Fruit fly (Drosophila melanogaster) whole organism, larva: ENCODE data around the gene CG6678.
A peak's percentile ranks its signal among the peaks of the same experiment; 100 is the strongest.

Experiments
- noc ChIP-seq: fragments of 200-800 bp; sonication (Bioruptor generic); optimal IDR thresholded peaks from 3 replicates; lab custom pipeline; 2019; ENCODE audit warnings: missing biosample characterization, mild to moderate bottlenecking, missing genetic modification characterization, moderate library complexity

CG6678 gene

DNA sequence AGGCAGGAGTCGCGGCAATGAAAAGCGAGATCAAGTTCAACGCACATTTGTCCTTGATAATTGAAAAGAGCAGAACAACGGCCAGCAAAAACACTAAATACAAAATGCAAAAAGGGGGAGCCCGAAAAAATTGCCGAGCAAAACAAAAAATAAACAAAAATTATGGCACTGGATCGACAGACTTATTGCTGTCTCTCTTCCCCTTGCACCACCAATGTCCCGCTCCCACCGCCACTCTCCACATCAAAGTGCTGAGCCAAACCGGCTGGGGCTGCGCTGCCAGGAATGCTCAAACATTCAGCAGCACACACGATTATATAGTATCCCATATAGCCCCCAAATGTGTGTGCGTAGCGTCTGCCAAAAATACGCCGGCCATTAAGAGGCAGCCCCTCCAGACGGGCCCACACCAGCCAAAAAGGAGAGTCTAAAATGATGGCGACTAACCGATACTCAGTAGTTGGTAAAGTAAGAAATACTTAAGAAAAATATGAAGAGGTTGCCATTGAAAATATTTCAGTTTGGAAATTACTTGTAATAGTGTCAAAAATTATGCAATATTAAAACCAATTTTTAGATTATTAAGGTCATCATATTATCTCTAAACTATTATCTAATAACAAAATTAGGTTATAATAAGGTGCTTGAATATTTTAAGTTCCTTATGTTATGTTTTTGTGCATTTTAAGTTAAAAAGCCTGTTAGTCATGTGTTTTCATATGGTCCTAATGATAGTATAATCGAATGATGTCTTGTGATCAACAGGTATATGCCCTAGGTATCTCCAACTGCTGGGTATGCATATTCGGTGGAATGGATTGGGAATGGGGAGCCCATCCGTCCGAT, 34.8 kb downstream of the CG6678 start:
- no peak for TF ChIP-seq noc (tag; lab: Kevin White, UChicago)

- no peak for TF ChIP-seq noc (tag; lab: Kevin White, UChicago)
Observed at dm6 chr3R:21922244-21922643, 35.4 kb downstream of the CG6678 start.

DNA sequence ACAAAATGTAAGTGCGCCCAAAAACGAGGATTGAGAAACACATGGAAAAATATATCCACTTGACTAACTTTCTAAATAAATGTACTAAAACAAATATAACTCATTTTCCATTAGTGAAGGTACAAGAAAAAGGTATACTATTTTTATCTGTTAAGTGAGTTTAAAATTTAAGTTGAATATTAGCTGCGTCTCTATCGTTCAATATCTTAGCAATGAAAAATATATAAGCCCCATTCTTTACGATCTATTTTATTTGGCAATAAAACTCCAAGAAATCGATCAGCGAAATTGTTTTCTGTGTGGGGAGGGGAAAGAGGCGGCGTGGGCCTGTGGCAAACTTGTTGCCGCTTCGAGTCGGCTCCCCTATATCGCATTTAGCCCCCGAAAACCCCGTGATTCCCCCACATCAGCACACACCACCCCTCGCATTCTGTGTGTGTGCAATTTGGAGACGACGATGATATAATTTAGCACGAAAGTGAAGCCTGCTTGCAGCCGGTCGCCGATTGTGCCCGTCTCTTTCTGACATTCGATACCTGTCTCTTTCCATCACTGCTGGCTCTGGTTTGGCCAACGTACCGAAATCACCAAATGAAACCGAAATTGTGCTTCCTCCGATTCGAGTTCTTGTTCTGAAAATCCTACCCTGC, 36.0 kb downstream of the CG6678 start:
- no peak for TF ChIP-seq noc (tag; lab: Kevin White, UChicago)

dm6 chr3R:21923742-21924141, 36.9 kb downstream of the CG6678 start:
- TF ChIP-seq noc (tag; lab: Kevin White, UChicago) = no peak

- TF ChIP-seq noc (tag; lab: Kevin White, UChicago) = no peak
Observed at dm6 chr3R:21928214-21928613, 41.4 kb downstream of the CG6678 start.

- no peak for TF ChIP-seq noc (tag; lab: Kevin White, UChicago)
Observed at dm6 chr3R:21931346-21931745, 44.5 kb downstream of the CG6678 start.

DNA sequence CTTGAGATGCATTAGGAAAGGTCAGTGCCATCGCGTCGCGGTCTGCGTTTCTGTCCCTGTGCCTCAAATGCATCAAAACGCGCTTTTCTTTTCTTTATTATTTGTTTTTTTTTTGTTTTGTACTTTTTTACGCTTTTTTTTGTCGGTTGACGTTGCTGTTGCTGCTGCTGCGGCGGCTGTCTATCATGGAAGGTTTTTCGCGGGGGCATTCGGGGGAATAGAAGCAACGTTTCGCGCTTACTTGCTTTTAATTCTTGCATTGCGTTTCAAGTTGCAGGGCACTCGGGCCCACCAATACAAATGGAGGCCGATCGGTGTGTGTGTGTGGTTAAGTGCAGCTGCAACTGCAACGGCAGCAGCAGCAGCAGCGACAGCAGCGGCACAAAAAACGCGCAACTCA, 47.1 kb downstream of the CG6678 start:
- TF ChIP-seq noc (tag; lab: Kevin White, UChicago) = no peak

dm6 chr3R:21935191-21935590, 48.4 kb downstream of the CG6678 start:
- no peak for TF ChIP-seq noc (tag; lab: Kevin White, UChicago)

- TF ChIP-seq noc (tag; lab: Kevin White, UChicago) = no peak
Observed at dm6 chr3R:21937075-21937950, 50.5 kb downstream of the CG6678 start.

DNA sequence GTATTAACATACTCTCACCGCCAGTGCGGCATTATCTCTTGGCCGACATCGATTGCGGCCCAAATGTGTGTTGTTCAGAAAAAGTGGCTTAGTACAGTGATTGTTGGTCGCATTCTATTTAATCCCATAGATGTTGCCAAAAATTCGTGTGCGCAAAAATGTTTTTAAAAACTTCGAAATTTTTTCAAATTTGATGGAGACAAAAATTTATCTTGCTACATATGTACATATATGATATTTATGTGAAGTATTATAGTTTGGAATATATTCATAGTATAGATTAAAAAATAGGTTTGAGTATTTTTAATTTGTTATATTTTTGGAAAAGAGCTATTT, 51.1 kb downstream of the CG6678 start:
- TF ChIP-seq noc (tag; lab: Kevin White, UChicago) = no peak

DNA sequence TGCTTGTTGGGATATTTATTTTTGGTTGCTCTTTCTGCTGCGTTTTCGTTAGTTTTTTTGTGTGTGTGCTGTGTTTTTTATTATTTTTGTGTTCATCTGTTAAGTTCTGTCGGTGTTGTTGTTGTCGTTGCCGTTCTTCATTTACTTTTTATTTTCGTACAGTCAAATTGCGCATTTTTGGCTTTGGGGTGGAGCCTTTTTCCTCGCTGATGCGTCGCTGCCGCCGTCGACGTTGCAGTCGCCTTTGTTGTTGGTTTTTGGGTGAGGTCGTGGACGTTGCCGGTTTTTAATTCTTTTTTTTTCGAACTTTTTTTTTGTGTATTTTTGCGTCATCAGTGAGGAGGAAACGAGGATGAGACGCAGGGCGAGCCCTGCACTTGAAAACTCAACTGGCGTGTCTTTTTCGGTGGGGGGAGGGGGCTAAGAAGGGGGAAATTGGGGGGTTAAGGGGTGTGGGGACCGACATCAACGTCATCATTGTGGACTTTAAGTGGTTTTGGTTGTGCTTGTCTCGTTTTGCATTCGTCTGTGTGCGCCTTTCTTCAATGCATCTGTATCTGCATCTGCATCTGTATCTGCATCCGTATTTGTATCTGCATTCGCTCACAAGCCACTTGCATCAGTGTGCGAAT, 51.8 kb downstream of the CG6678 start:
- TF ChIP-seq noc (tag; lab: Kevin White, UChicago) = no peak

- no peak for TF ChIP-seq noc (tag; lab: Kevin White, UChicago)
Observed at dm6 chr3R:21939110-21939509, 52.3 kb downstream of the CG6678 start.

- TF ChIP-seq noc (tag; lab: Kevin White, UChicago) = no peak
Observed at dm6 chr3R:21940172-21940571, 53.3 kb downstream of the CG6678 start.

DNA sequence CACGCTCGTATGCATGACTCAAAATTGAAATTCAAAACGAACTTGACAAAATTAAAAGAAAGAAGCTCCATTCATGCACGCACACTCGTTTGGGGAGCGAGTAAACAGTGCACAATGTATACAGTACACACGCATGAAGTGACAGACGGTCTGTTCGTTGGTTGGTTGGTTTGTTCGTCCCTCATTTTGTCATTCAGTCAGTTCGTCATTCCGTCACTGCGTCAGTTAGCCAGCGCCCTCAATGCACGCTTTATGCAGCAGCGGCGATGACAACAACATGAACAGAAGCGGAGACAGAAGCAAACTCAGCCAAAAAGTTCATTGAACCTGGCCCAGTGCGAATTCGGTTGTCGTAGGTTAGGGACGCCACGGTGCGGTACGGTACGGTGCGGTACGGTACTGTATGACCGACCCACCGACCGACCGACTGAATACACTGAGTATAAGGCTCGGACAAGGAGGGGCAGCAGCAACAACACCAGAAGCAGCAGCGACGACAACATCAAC, 54.1 kb downstream of the CG6678 start:
- TF ChIP-seq noc (tag; lab: Kevin White, UChicago) = no peak

dm6 chr3R:21941426-21941924, 54.6 kb downstream of the CG6678 start:
- peak; percentile 21 for TF ChIP-seq noc (tag; lab: Kevin White, UChicago)
